Worm (Caenorhabditis elegans): ENCODE measurements around the gene nhr-7.

nhr-7 gene

ce11 chrIV:11313880-11314279 lies 42.7 kb upstream of the nhr-7 start, which contains the start of gene dnj-2:
Gene dnj-2 (minus strand): TSS chrIV:11313980.
- TF ChIP-seq ets-7 (tag; optimal IDR thresholded peaks at IDR 0.05) = no peak
- TF ChIP-seq flt-1 (GFP tag; IDR thresholded peaks at IDR 0.05) = no peak
- TF ChIP-seq tbx-11 (GFP tag; IDR thresholded peaks at IDR 0.05) = no peak
- no peak for TF ChIP-seq scrt-1 (GFP tag; IDR thresholded peaks at IDR 0.05)
- TF ChIP-seq ama-1 (optimal IDR thresholded peaks at IDR 0.05) = no peak
- TF ChIP-seq hnd-1 (tag; optimal IDR thresholded peaks at IDR 0.05) = no peak
- TF ChIP-seq ceh-36 (tag; optimal IDR thresholded peaks at IDR 0.05) = no peak

- no peak for TF ChIP-seq tra-4 (tag; optimal IDR thresholded peaks at IDR 0.05)
- TF ChIP-seq aly-1 (tag; optimal IDR thresholded peaks at IDR 0.05) = no peak
- no peak for TF ChIP-seq F13C5.2 (tag; optimal IDR thresholded peaks at IDR 0.05)
- no peak for TF ChIP-seq scrt-1 (GFP tag; IDR thresholded peaks at IDR 0.05)
- TF ChIP-seq flt-1 (GFP tag; IDR thresholded peaks at IDR 0.05) = no peak
- TF ChIP-seq tbx-11 (GFP tag; IDR thresholded peaks at IDR 0.05) = no peak
- TF ChIP-seq tbx-37 (GFP tag; conservative IDR thresholded peaks at IDR 0.05) = no peak
- TF ChIP-seq pes-1 (GFP tag; IDR thresholded peaks at IDR 0.05) = no peak
- no peak for TF ChIP-seq hnd-1 (tag; optimal IDR thresholded peaks at IDR 0.05)
- no peak for TF ChIP-seq ceh-13 (GFP tag; optimal IDR thresholded peaks at IDR 0.05)
- no peak for TF ChIP-seq sea-1 (GFP tag; conservative IDR thresholded peaks at IDR 0.05)
- TF ChIP-seq hmbx-1 (tag; optimal IDR thresholded peaks at IDR 0.05) = no peak
- no peak for TF ChIP-seq ama-1 (optimal IDR thresholded peaks at IDR 0.05)
These were observed 40.3 kb upstream of the nhr-7 start for ce11 chrIV:11311484-11311883.

- TF ChIP-seq B0310.2 (tag; optimal IDR thresholded peaks at IDR 0.05) = no peak
- TF ChIP-seq ama-1 (optimal IDR thresholded peaks at IDR 0.05) = no peak
- TF ChIP-seq pes-1 (GFP tag; IDR thresholded peaks at IDR 0.05) = peak; percentile 73
- no peak for TF ChIP-seq tra-4 (tag; optimal IDR thresholded peaks at IDR 0.05)
- 0 out of 2 replicates have a peak, but pooled peaks have one; percentile 26 for TF ChIP-seq tbx-11 (GFP tag; IDR thresholded peaks at IDR 0.05)
- TF ChIP-seq hmg-4 (GFP tag; optimal IDR thresholded peaks at IDR 0.05) = no peak
- TF ChIP-seq ceh-36 (tag; optimal IDR thresholded peaks at IDR 0.05) = no peak
- TF ChIP-seq ceh-13 (GFP tag; optimal IDR thresholded peaks at IDR 0.05) = peak; percentile 24
- no peak for TF ChIP-seq ets-7 (tag; optimal IDR thresholded peaks at IDR 0.05)
- peak; percentile 61; the same call in 1 of the 2 replicates for TF ChIP-seq flt-1 (GFP tag; IDR thresholded peaks at IDR 0.05)
- TF ChIP-seq sea-1 (GFP tag; conservative IDR thresholded peaks at IDR 0.05) = 0 out of 2 replicates have a peak, but pooled peaks have one; percentile 51
- TF ChIP-seq hnd-1 (tag; optimal IDR thresholded peaks at IDR 0.05) = peak; percentile 20
- peak; percentile 57 for TF ChIP-seq aly-1 (tag; optimal IDR thresholded peaks at IDR 0.05)
- peak; percentile 75 for TF ChIP-seq F13C5.2 (tag; optimal IDR thresholded peaks at IDR 0.05)
- TF ChIP-seq hmbx-1 (tag; optimal IDR thresholded peaks at IDR 0.05) = peak; percentile 9
- no peak for TF ChIP-seq scrt-1 (GFP tag; IDR thresholded peaks at IDR 0.05)
- 0 out of 2 replicates have a peak, but pooled peaks have one; percentile 37 for TF ChIP-seq tbx-37 (GFP tag; conservative IDR thresholded peaks at IDR 0.05)
These were observed 39.5 kb upstream of the nhr-7 start, which contains the start of gene znf-207 for ce11 chrIV:11310624-11311023. Gene znf-207 (plus strand): TSS chrIV:11310972.

ce11 chrIV:11307770-11308169 lies 36.6 kb upstream of the nhr-7 start:
- TF ChIP-seq ets-7 (tag; optimal IDR thresholded peaks at IDR 0.05) = no peak
- TF ChIP-seq tbx-37 (GFP tag; conservative IDR thresholded peaks at IDR 0.05) = no peak
- TF ChIP-seq ceh-36 (tag; optimal IDR thresholded peaks at IDR 0.05) = no peak
- no peak for TF ChIP-seq ceh-13 (GFP tag; optimal IDR thresholded peaks at IDR 0.05)
- no peak for TF ChIP-seq sea-1 (GFP tag; conservative IDR thresholded peaks at IDR 0.05)
- no peak for TF ChIP-seq B0310.2 (tag; optimal IDR thresholded peaks at IDR 0.05)
- TF ChIP-seq hmg-4 (GFP tag; optimal IDR thresholded peaks at IDR 0.05) = no peak
- TF ChIP-seq pes-1 (GFP tag; IDR thresholded peaks at IDR 0.05) = no peak
- no peak for TF ChIP-seq ama-1 (optimal IDR thresholded peaks at IDR 0.05)
- TF ChIP-seq tra-4 (tag; optimal IDR thresholded peaks at IDR 0.05) = no peak
- TF ChIP-seq hnd-1 (tag; optimal IDR thresholded peaks at IDR 0.05) = no peak
- no peak for TF ChIP-seq flt-1 (GFP tag; IDR thresholded peaks at IDR 0.05)

ce11 chrIV:11306548-11306947 lies 35.4 kb upstream of the nhr-7 start, which contains the start of gene B0035.13:
Gene B0035.13 (minus strand): TSS chrIV:11306720.
- no peak for TF ChIP-seq pes-1 (GFP tag; IDR thresholded peaks at IDR 0.05)
- TF ChIP-seq aly-1 (tag; optimal IDR thresholded peaks at IDR 0.05) = no peak
- TF ChIP-seq flt-1 (GFP tag; IDR thresholded peaks at IDR 0.05) = no peak
- TF ChIP-seq tbx-11 (GFP tag; IDR thresholded peaks at IDR 0.05) = no peak
- no peak for TF ChIP-seq hmbx-1 (tag; optimal IDR thresholded peaks at IDR 0.05)
- TF ChIP-seq hnd-1 (tag; optimal IDR thresholded peaks at IDR 0.05) = no peak
- no peak for TF ChIP-seq B0310.2 (tag; optimal IDR thresholded peaks at IDR 0.05)
- TF ChIP-seq ama-1 (optimal IDR thresholded peaks at IDR 0.05) = no peak
- TF ChIP-seq ets-7 (tag; optimal IDR thresholded peaks at IDR 0.05) = no peak
- TF ChIP-seq scrt-1 (GFP tag; IDR thresholded peaks at IDR 0.05) = no peak
- TF ChIP-seq F13C5.2 (tag; optimal IDR thresholded peaks at IDR 0.05) = no peak
- no peak for TF ChIP-seq sea-1 (GFP tag; conservative IDR thresholded peaks at IDR 0.05)
- no peak for TF ChIP-seq hmg-4 (GFP tag; optimal IDR thresholded peaks at IDR 0.05)
- TF ChIP-seq ceh-36 (tag; optimal IDR thresholded peaks at IDR 0.05) = no peak
- no peak for TF ChIP-seq tra-4 (tag; optimal IDR thresholded peaks at IDR 0.05)
- no peak for TF ChIP-seq tbx-37 (GFP tag; conservative IDR thresholded peaks at IDR 0.05)

ce11 chrIV:11304970-11305369 lies 33.8 kb upstream of the nhr-7 start:
- TF ChIP-seq pes-1 (GFP tag; IDR thresholded peaks at IDR 0.05) = no peak
- TF ChIP-seq scrt-1 (GFP tag; IDR thresholded peaks at IDR 0.05) = no peak
- no peak for TF ChIP-seq hnd-1 (tag; optimal IDR thresholded peaks at IDR 0.05)
- no peak for TF ChIP-seq B0310.2 (tag; optimal IDR thresholded peaks at IDR 0.05)
- TF ChIP-seq ceh-13 (GFP tag; optimal IDR thresholded peaks at IDR 0.05) = no peak
- TF ChIP-seq sea-1 (GFP tag; conservative IDR thresholded peaks at IDR 0.05) = no peak
- TF ChIP-seq hmg-4 (GFP tag; optimal IDR thresholded peaks at IDR 0.05) = no peak
- no peak for TF ChIP-seq tbx-37 (GFP tag; conservative IDR thresholded peaks at IDR 0.05)
- no peak for TF ChIP-seq hmbx-1 (tag; optimal IDR thresholded peaks at IDR 0.05)
- no peak for TF ChIP-seq tbx-11 (GFP tag; IDR thresholded peaks at IDR 0.05)
- no peak for TF ChIP-seq F13C5.2 (tag; optimal IDR thresholded peaks at IDR 0.05)
- no peak for TF ChIP-seq flt-1 (GFP tag; IDR thresholded peaks at IDR 0.05)
- no peak for TF ChIP-seq aly-1 (tag; optimal IDR thresholded peaks at IDR 0.05)
- no peak for TF ChIP-seq tra-4 (tag; optimal IDR thresholded peaks at IDR 0.05)
- no peak for TF ChIP-seq ceh-36 (tag; optimal IDR thresholded peaks at IDR 0.05)
- no peak for TF ChIP-seq ets-7 (tag; optimal IDR thresholded peaks at IDR 0.05)

All from whole organism, early embryonic.